Fruit fly (Drosophila melanogaster): Measurements from ENCODE around the gene CG18599.

The CG18599 gene

DNA sequence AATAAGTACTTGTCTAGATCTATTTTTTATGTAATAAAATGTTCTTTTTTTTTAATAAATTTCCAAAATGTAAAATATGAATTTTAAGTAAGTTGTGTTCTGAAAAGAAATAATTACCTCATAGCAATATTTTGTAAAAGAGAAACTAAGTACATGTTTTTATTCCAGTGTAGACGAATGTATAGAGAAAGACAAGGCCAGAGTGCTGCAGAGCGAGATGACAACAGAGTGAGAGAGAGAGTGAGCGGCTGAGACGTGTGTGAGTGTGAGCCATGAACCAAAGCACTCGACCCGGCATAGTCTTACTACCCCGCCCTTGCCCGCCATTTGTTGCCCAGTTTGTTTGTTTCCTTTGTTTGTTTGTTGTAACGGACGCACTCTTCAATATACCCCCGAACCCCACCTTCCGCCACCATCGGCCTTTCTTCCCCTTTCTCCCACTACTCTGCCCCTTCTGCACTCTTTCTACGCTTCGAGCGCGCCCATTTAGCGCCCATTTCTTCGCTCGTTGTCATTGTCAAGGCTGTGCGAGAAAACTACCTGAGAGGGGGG, 43.9 kb downstream of the CG18599 start (continued):
- TF ChIP-seq jumu (GFP tag; optimal IDR thresholded peaks at IDR 0.05) (peak; percentile 47), unc-4 (GFP tag; IDR thresholded peaks at IDR 0.05; ENCODE audit: partially characterized antibody) (no peak), CG9727 (GFP tag; optimal IDR thresholded peaks at IDR 0.05) (peak; percentile 81), Mes4 (GFP tag; optimal IDR thresholded peaks at IDR 0.05) (peak; percentile 50), CG11456 (GFP tag; IDR thresholded peaks at IDR 0.05) (no peak), CG13123 (GFP tag; optimal IDR thresholded peaks at IDR 0.05) (no peak), rib (GFP tag; IDR thresholded peaks at IDR 0.05) (peak; percentile 88), Chrac-16 (GFP tag; optimal IDR thresholded peaks at IDR 0.05) (no peak), usp (GFP tag; optimal IDR thresholded peaks at IDR 0.05) (no peak), Trl (optimal IDR thresholded peaks at IDR 0.05) (peak; percentile 69 to 70), Trl (GFP tag; optimal IDR thresholded peaks at IDR 0.05) (peak; percentile 61), CG9817 (tag; optimal IDR thresholded peaks at IDR 0.05) (no peak), ham (GFP tag; IDR thresholded peaks at IDR 0.05) (0 out of 2 replicates have a peak, but pooled peaks have one; percentile 5), klu (GFP tag; IDR thresholded peaks at IDR 0.05) (no peak), CG42726 (GFP tag; IDR thresholded peaks at IDR 0.05; ENCODE audit: partially characterized antibody) (0 out of 2 replicates have a peak, but pooled peaks have one; percentile 30), fd102C (GFP tag; optimal IDR thresholded peaks at IDR 0.05) (no peak), CG14710 (tag; optimal IDR thresholded peaks at IDR 0.05) (peak; percentile 62), onecut (GFP tag; IDR thresholded peaks at IDR 0.05) (peak; percentile 63), CG9932 (GFP tag; IDR thresholded peaks at IDR 0.05) (peak; percentile 42; the same call in 1 of the 2 replicates), CG5953 (GFP tag; IDR thresholded peaks at IDR 0.05) (no peak), CG9437 (GFP tag; optimal IDR thresholded peaks at IDR 0.05) (peak; percentile 72), HmgZ (tag; optimal IDR thresholded peaks at IDR 0.05) (peak; percentile 37), CG2712 (tag; optimal IDR thresholded peaks at IDR 0.05) (peak; percentile 70), sna (GFP tag; IDR thresholded peaks at IDR 0.05; ENCODE audit: partially characterized antibody) (no peak), hb (GFP tag; IDR thresholded peaks at IDR 0.05; ENCODE audit: partially characterized antibody) (no peak), CG13296 (GFP tag; optimal IDR thresholded peaks at IDR 0.05) (peak; percentile 32), lov (optimal IDR thresholded peaks at IDR 0.05) (no peak), lov (GFP tag; IDR thresholded peaks at IDR 0.05) (0 out of 3 replicates have a peak, but pooled peaks have one; percentile 38), CG10959 (GFP tag; IDR thresholded peaks at IDR 0.05) (peak; percentile 59), Oli (tag; optimal IDR thresholded peaks at IDR 0.05) (no peak), CG6272 (GFP tag; IDR thresholded peaks at IDR 0.05) (0 out of 2 replicates have a peak, but pooled peaks have one; percentile 30), ftz-f1 (GFP tag; optimal IDR thresholded peaks at IDR 0.05) (peak; percentile 83), CG17612 (GFP tag; IDR thresholded peaks at IDR 0.05) (no peak), CG3726 (GFP tag; IDR thresholded peaks at IDR 0.05) (no peak), zf30C (GFP tag; optimal IDR thresholded peaks at IDR 0.05) (peak; percentile 69), pb (GFP tag; optimal IDR thresholded peaks at IDR 0.05) (peak; percentile 58), HLH3B (GFP tag; IDR thresholded peaks at IDR 0.05) (no peak), B-H1 (GFP tag; IDR thresholded peaks at IDR 0.05) (no peak), Rx (GFP tag; IDR thresholded peaks at IDR 0.05) (peak; percentile 60), CG34422 (GFP tag; IDR thresholded peaks at IDR 0.05) (peak; percentile 74; the same call in 1 of the 3 replicates), Doc2 (GFP tag; IDR thresholded peaks at IDR 0.05) (no peak), danr (GFP tag; IDR thresholded peaks at IDR 0.05) (no peak), ranshi (GFP tag; IDR thresholded peaks at IDR 0.05) (peak; percentile 36; the same call in 1 of the 2 replicates), CG14441 (GFP tag; IDR thresholded peaks at IDR 0.05) (no peak), B-H2 (GFP tag; optimal IDR thresholded peaks at IDR 0.05) (no peak), CG2129 (GFP tag; IDR thresholded peaks at IDR 0.05; ENCODE audit: partially characterized antibody) (no peak), CG5180 (GFP tag; optimal IDR thresholded peaks at IDR 0.05) (peak; percentile 76), CG10321 (GFP tag; IDR thresholded peaks at IDR 0.05) (no peak; the same call in 1 of the 2 replicates), CG2116 (GFP tag; optimal IDR thresholded peaks at IDR 0.05) (no peak), CG11696 (GFP tag; IDR thresholded peaks at IDR 0.05) (no peak), Xbp1 (GFP tag; optimal IDR thresholded peaks at IDR 0.05) (peak; percentile 1)

Data from whole organism, embryonic.